Worm (Caenorhabditis elegans): ENCODE results near the gene M176.9.

The M176.9 gene

DNA sequence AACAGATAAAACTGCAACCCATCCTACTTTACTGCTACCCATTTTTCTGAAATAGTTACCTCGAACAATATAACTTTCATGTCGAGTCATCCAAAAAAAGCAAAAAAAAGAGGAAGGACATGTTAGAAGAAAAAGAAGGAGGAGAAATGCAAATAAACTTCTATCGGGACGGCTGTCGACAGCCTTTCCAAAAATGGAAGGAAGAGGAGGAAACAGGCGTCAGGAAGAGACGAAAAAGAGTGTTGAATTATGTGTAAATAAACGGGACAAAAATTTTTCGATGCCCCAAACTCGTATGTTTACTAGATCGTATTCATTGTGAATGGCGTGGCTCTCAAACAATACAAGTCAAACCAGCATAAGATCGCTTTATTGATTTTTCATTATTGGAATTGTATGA is 16.2 kb upstream of the M176.9 start, which contains the start of gene M176.5:
Gene M176.5 (minus strand): TSS at position 101 of the 400 bp plus-strand sequence.
- peak; percentile 42 for TF ChIP-seq lin-14 (GFP tag; optimal IDR thresholded peaks at IDR 0.05)
- no peak for TF ChIP-seq F16B12.6 (tag; optimal IDR thresholded peaks at IDR 0.05)

- TF ChIP-seq egl-27 (tag; optimal IDR thresholded peaks at IDR 0.05) = no peak
- TF ChIP-seq lin-35 (GFP tag; optimal IDR thresholded peaks at IDR 0.05) = no peak
- TF ChIP-seq efl-1 (optimal IDR thresholded peaks at IDR 0.05) = no peak
- no peak for TF ChIP-seq efl-1 (GFP tag; optimal IDR thresholded peaks at IDR 0.05 in 1 of 2)
- TF ChIP-seq mab-9 (GFP tag; IDR thresholded peaks at IDR 0.05) = no peak
- TF ChIP-seq zag-1 (tag; optimal IDR thresholded peaks at IDR 0.05) = no peak
- no peak for TF ChIP-seq mep-1 (tag; optimal IDR thresholded peaks at IDR 0.05)
- no peak for TF ChIP-seq nhr-85 (tag)
- no peak for TF ChIP-seq nhr-76 (tag; optimal IDR thresholded peaks at IDR 0.05)
- TF ChIP-seq nhr-19 (GFP tag; conservative IDR thresholded peaks at IDR 0.05) = no peak
- no peak for TF ChIP-seq nhr-90 (tag; optimal IDR thresholded peaks at IDR 0.05; ENCODE audit: poor library complexity)
Observed at ce11 chrII:9426076-9426475, 14.7 kb upstream of the M176.9 start, which contains the start of gene M176.10. Gene M176.10 (minus strand): TSS chrII:9426176.

- TF ChIP-seq ceh-88 (GFP tag; IDR thresholded peaks at IDR 0.05) (no peak), ztf-4 (tag; optimal IDR thresholded peaks at IDR 0.05) (no peak), unc-62 (GFP tag; optimal IDR thresholded peaks at IDR 0.05) (no peak), dpl-1 (GFP tag; optimal IDR thresholded peaks at IDR 0.05) (no peak)
Observed at ce11 chrII:9421969-9422368, 10.6 kb upstream of the M176.9 start, which contains the start of gene M176.11. Gene M176.11 (plus strand): TSS chrII:9422269.

- no peak for TF ChIP-seq fkh-4 (tag; optimal IDR thresholded peaks at IDR 0.05; ENCODE audit: borderline replicate concordance)
- TF ChIP-seq elt-2 (tag; optimal IDR thresholded peaks at IDR 0.05) = peak; percentile 18
- no peak for TF ChIP-seq lsy-2 (tag; optimal IDR thresholded peaks at IDR 0.05)
- TF ChIP-seq nhr-11 (tag; optimal IDR thresholded peaks at IDR 0.05) = no peak
- no peak for TF ChIP-seq efl-1 (optimal IDR thresholded peaks at IDR 0.05)
- no peak for TF ChIP-seq efl-1 (GFP tag; optimal IDR thresholded peaks at IDR 0.05 in 1 of 2)
Observed at ce11 chrII:9418843-9419532, 7.6 kb upstream of the M176.9 start.

ce11 chrII:9418065-9418567 is 6.7 kb upstream of the M176.9 start, which contains the start of the genes M176.4 and M176.16:
Gene M176.4 (plus strand): TSS chrII:9418365.
Gene M176.16 (plus strand): TSS chrII:9418517.
- TF ChIP-seq nhr-47 (tag; optimal IDR thresholded peaks at IDR 0.05) (no peak), efl-3 (GFP tag; optimal IDR thresholded peaks at IDR 0.05) (no peak), nhr-85 (tag) (peak; percentile 3), pax-3 (tag; optimal IDR thresholded peaks at IDR 0.05) (no peak), lin-15B (tag; optimal IDR thresholded peaks at IDR 0.05) (no peak), nhr-71 (tag; optimal IDR thresholded peaks at IDR 0.05) (no peak), irx-1 (tag; optimal IDR thresholded peaks at IDR 0.05) (no peak), pqm-1 (tag; optimal IDR thresholded peaks at IDR 0.05) (no peak), efl-1 (optimal IDR thresholded peaks at IDR 0.05) (no peak), efl-1 (GFP tag; optimal IDR thresholded peaks at IDR 0.05 in 1 of 2) (peak in 1 of 2 experiments; percentile 52), isw-1 (GFP tag; IDR thresholded peaks at IDR 0.05) (no peak), nhr-84 (tag; optimal IDR thresholded peaks at IDR 0.05) (no peak), lin-39 (tag; optimal IDR thresholded peaks at IDR 0.05) (no peak), unc-86 (tag; optimal IDR thresholded peaks at IDR 0.05) (no peak), aly-2 (tag; optimal IDR thresholded peaks at IDR 0.05) (no peak)

All from whole organism, L1 larva.